Fruit fly (Drosophila melanogaster): Measurements from ENCODE around the gene Vlet.
A peak's percentile ranks its signal among the peaks of the same experiment; 100 is the strongest.

- TF ChIP-seq EcR (GFP tag; optimal IDR thresholded peaks at IDR 0.05) (no peak), gl (tag; optimal IDR thresholded peaks at IDR 0.05) (peak; percentile 32), CG12605 (GFP tag; IDR thresholded peaks at IDR 0.05) (0 out of 2 replicates have a peak, but pooled peaks have one; percentile 19), CG8301 (tag; optimal IDR thresholded peaks at IDR 0.05) (no peak), Pif1A (GFP tag; optimal IDR thresholded peaks at IDR 0.05) (no peak), CG14655 (GFP tag; optimal IDR thresholded peaks at IDR 0.05) (no peak), Pif1B (GFP tag; optimal IDR thresholded peaks at IDR 0.05) (no peak), Ets98B (GFP tag; IDR thresholded peaks at IDR 0.05) (no peak), CG8159 (tag; optimal IDR thresholded peaks at IDR 0.05) (no peak), D1 (tag; optimal IDR thresholded peaks at IDR 0.05) (no peak), CG13204 (GFP tag; optimal IDR thresholded peaks at IDR 0.05) (no peak), CG10348 (GFP tag; IDR thresholded peaks at IDR 0.05) (no peak), CG4496 (GFP tag; IDR thresholded peaks at IDR 0.05) (0 out of 3 replicates have a peak, but pooled peaks have one; percentile 18)
Observed at dm6 chrX:11695883-11696211, 17.5 kb upstream of the Vlet start.
